Worm (Caenorhabditis elegans): ENCODE results near the gene dnj-14.
A peak's percentile ranks its signal among the peaks of the same experiment; 100 is the strongest.

dnj-14 gene

ce11 chrX:4727388-4727787 lies 15.8 kb upstream of the dnj-14 start, which contains the start of gene acc-3:
Gene acc-3 (minus strand): TSS chrX:4727488.
- TF ChIP-seq ama-1 (optimal IDR thresholded peaks at IDR 0.05) = no peak
- TF ChIP-seq nhr-25 (tag; optimal IDR thresholded peaks at IDR 0.05) = no peak
- TF ChIP-seq ztf-1 (GFP tag; conservative IDR thresholded peaks at IDR 0.05) = no peak
- TF ChIP-seq sem-4 (tag; optimal IDR thresholded peaks at IDR 0.05) = no peak
- no peak for TF ChIP-seq mdl-1 (tag; optimal IDR thresholded peaks at IDR 0.05)
- TF ChIP-seq nhr-237 (tag; optimal IDR thresholded peaks at IDR 0.05) = no peak
- no peak for TF ChIP-seq lin-39 (tag; optimal IDR thresholded peaks at IDR 0.05)
- TF ChIP-seq skn-1 (tag; optimal IDR thresholded peaks at IDR 0.05) = no peak
- no peak for TF ChIP-seq nhr-6 (tag; optimal IDR thresholded peaks at IDR 0.05)
- no peak for TF ChIP-seq zag-1 (tag; optimal IDR thresholded peaks at IDR 0.05)
- no peak for TF ChIP-seq nhr-11 (tag; optimal IDR thresholded peaks at IDR 0.05)
- no peak for TF ChIP-seq sma-3 (GFP tag; optimal IDR thresholded peaks at IDR 0.05)
- no peak for TF ChIP-seq peb-1 (tag; optimal IDR thresholded peaks at IDR 0.05)
- TF ChIP-seq unc-39 (tag; optimal IDR thresholded peaks at IDR 0.05) = no peak
- TF ChIP-seq gmeb-1 (tag; optimal IDR thresholded peaks at IDR 0.05) = no peak
- no peak for TF ChIP-seq ceh-82 (tag; optimal IDR thresholded peaks at IDR 0.05)
- TF ChIP-seq Y55F3AM.14 (GFP tag; optimal IDR thresholded peaks at IDR 0.05) = no peak
- TF ChIP-seq nhr-23 (tag; optimal IDR thresholded peaks at IDR 0.05) = no peak
- no peak for TF ChIP-seq R02D3.7 (tag; optimal IDR thresholded peaks at IDR 0.05)

ce11 chrX:4720603-4721529 lies 9.3 kb upstream of the dnj-14 start, which contains the start of gene F55D10.4:
Gene F55D10.4 (minus strand): TSS chrX:4720653.
- TF ChIP-seq zag-1 (tag; optimal IDR thresholded peaks at IDR 0.05) (peak; percentile 12), lin-39 (tag; optimal IDR thresholded peaks at IDR 0.05) (no peak), peb-1 (tag; optimal IDR thresholded peaks at IDR 0.05) (no peak), ZK546.5 (tag; optimal IDR thresholded peaks at IDR 0.05) (no peak), snpc-4 (tag; optimal IDR thresholded peaks at IDR 0.05) (no peak), C34F6.9 (tag; optimal IDR thresholded peaks at IDR 0.05) (peak; percentile 23), nhr-6 (tag; optimal IDR thresholded peaks at IDR 0.05) (no peak), ceh-82 (tag; optimal IDR thresholded peaks at IDR 0.05) (no peak), fos-1 (tag; optimal IDR thresholded peaks at IDR 0.05) (no peak), aly-2 (tag; optimal IDR thresholded peaks at IDR 0.05) (no peak), sma-9 (GFP tag; optimal IDR thresholded peaks at IDR 0.05) (no peak), sma-9 (tag; optimal IDR thresholded peaks at IDR 0.05) (no peak), skn-1 (tag; optimal IDR thresholded peaks at IDR 0.05) (no peak), lsy-2 (tag; optimal IDR thresholded peaks at IDR 0.05) (no peak), nhr-129 (tag; optimal IDR thresholded peaks at IDR 0.05) (no peak), lin-13 (GFP tag; optimal IDR thresholded peaks at IDR 0.05) (no peak), mdl-1 (tag; optimal IDR thresholded peaks at IDR 0.05) (no peak), blmp-1 (tag; optimal IDR thresholded peaks at IDR 0.05; ENCODE audit: insufficient read depth) (no peak), nhr-12 (tag; optimal IDR thresholded peaks at IDR 0.05) (no peak), dmd-4 (tag; optimal IDR thresholded peaks at IDR 0.05) (no peak), ceh-16 (tag; optimal IDR thresholded peaks at IDR 0.05) (no peak), nhr-10 (tag; optimal IDR thresholded peaks at IDR 0.05) (no peak), unc-55 (GFP tag; optimal IDR thresholded peaks at IDR 0.05) (peak; percentile 7), unc-62 (GFP tag; optimal IDR thresholded peaks at IDR 0.05) (no peak), nhr-23 (tag; optimal IDR thresholded peaks at IDR 0.05) (no peak), nhr-25 (tag; optimal IDR thresholded peaks at IDR 0.05) (no peak), nhr-21 (tag; optimal IDR thresholded peaks at IDR 0.05) (no peak)

- no peak for TF ChIP-seq ama-1 (optimal IDR thresholded peaks at IDR 0.05)
- TF ChIP-seq sem-4 (tag; optimal IDR thresholded peaks at IDR 0.05) = no peak
- peak; percentile 8 for TF ChIP-seq C34F6.9 (tag; optimal IDR thresholded peaks at IDR 0.05)
- no peak for TF ChIP-seq unc-62 (GFP tag; optimal IDR thresholded peaks at IDR 0.05)
- TF ChIP-seq elt-3 (tag; optimal IDR thresholded peaks at IDR 0.05) = no peak
Measured at ce11 chrX:4718114-4718513, 6.6 kb upstream of the dnj-14 start.

All from whole organism, L2 larva.